Worm (Caenorhabditis elegans) whole organism, L4 larva: ENCODE results near the gene F59A1.11.

Experiments used
- D1046.2 ChIP-seq: fragments of 200-800 bp; sonication (Bioruptor generic); IDR thresholded peaks from 2 replicates; pipeline ENCODE4 v1.3.6; 2022; ENCODE audit warnings: missing genetic modification characterization, missing compliant biosample characterization
- F44E2.7 ChIP-seq: fragments of 200-800 bp; sonication (Bioruptor generic); IDR thresholded peaks from 2 replicates; pipeline ENCODE4 v2.1.2; 2022; ENCODE audit warnings: missing genetic modification characterization, missing compliant biosample characterization
- F49E8.2 ChIP-seq: sonication (generic microtip); optimal IDR thresholded peaks from 2 replicates; lab custom pipeline; 2016; ENCODE audit warnings: missing compliant biosample characterization, mild to moderate bottlenecking, missing genetic modification characterization, borderline replicate concordance
- R02D3.7 ChIP-seq: fragments of 150-350 bp; sonication (generic microtip); optimal IDR thresholded peaks from 3 replicates; lab custom pipeline; 2014; ENCODE audit warnings: missing biosample characterization, missing genetic modification characterization
- T20F7.1 ChIP-seq: fragments of 200-800 bp; sonication (Bioruptor generic); optimal IDR thresholded peaks from 2 replicates; lab custom pipeline; 2018; ENCODE audit warnings: mild to moderate bottlenecking, missing genetic modification characterization, missing compliant biosample characterization
- Y5F2A.4 ChIP-seq: fragments of 200-800 bp; sonication (Bioruptor generic); optimal IDR thresholded peaks from 2 replicates; lab custom pipeline; 2018; ENCODE audit warnings: mild to moderate bottlenecking, missing genetic modification characterization, missing compliant biosample characterization
- ZK337.2 ChIP-seq: fragments of 200-800 bp; sonication (Bioruptor generic); IDR thresholded peaks from 2 replicates; pipeline ENCODE4 v1.3.6; 2022; ENCODE audit warnings: missing genetic modification reagents, missing genetic modification characterization, missing compliant biosample characterization
- aha-1 ChIP-seq: fragments of 150-350 bp; peaks from one replicate; lab custom pipeline; 2014; ENCODE audit warnings: missing biosample characterization, missing genetic modification characterization
- ceh-20 ChIP-seq: fragments of 200-800 bp; sonication (Bioruptor generic); IDR thresholded peaks from 2 replicates; pipeline ENCODE4 v1.3.6; 2022; ENCODE audit warnings: missing genetic modification reagents, missing genetic modification characterization, missing compliant biosample characterization
- ceh-28 ChIP-seq: fragments of 150-350 bp; optimal IDR thresholded peaks from 2 replicates; lab custom pipeline; 2014; ENCODE audit warnings: missing biosample characterization, missing genetic modification reagents, missing genetic modification characterization
- cey-2 ChIP-seq: sonication (generic microtip); optimal IDR thresholded peaks from 3 replicates; lab custom pipeline; 2017; ENCODE audit warnings: missing genetic modification characterization, mild to moderate bottlenecking, missing compliant biosample characterization, antibody characterized with exemption, borderline replicate concordance; ENCODE audit not compliant: insufficient read depth
- ctbp-1 ChIP-seq: fragments of 200-800 bp; sonication (Bioruptor generic); IDR thresholded peaks from 2 replicates; pipeline ENCODE4 v1.3.6; 2022; ENCODE audit warnings: missing genetic modification reagents, missing genetic modification characterization, missing compliant biosample characterization
- daf-12 ChIP-seq: fragments of 150-350 bp; optimal IDR thresholded peaks from 2 replicates; lab custom pipeline; 2014; ENCODE audit warnings: missing biosample characterization, missing genetic modification reagents, missing genetic modification characterization
- dmd-6 ChIP-seq: fragments of 200-800 bp; sonication (Bioruptor generic); IDR thresholded peaks from 2 replicates; pipeline ENCODE4 v1.3.6; 2022; ENCODE audit warnings: missing genetic modification reagents, missing genetic modification characterization, missing compliant biosample characterization
- dpl-1 ChIP-seq: fragments of 150-350 bp; optimal IDR thresholded peaks from 2 replicates; lab custom pipeline; 2014; ENCODE audit warnings: missing biosample characterization, missing genetic modification reagents, missing genetic modification characterization
- dve-1 ChIP-seq: sonication (generic microtip); optimal IDR thresholded peaks from 2 replicates; lab custom pipeline; 2017; ENCODE audit warnings: antibody characterized with exemption, mild to moderate bottlenecking, missing genetic modification characterization, missing compliant biosample characterization; ENCODE audit not compliant: insufficient read depth
- egl-27 ChIP-seq: sonication (generic microtip); optimal IDR thresholded peaks from 3 replicates; lab custom pipeline; 2017; ENCODE audit warnings: missing biosample characterization, missing genetic modification reagents, missing genetic modification characterization
- fos-1 ChIP-seq: fragments of 150-350 bp; optimal IDR thresholded peaks from 2 replicates; lab custom pipeline; 2014; ENCODE audit warnings: missing biosample characterization, missing genetic modification characterization
- hlh-11 ChIP-seq: fragments of 200-800 bp; sonication (Bioruptor generic); optimal IDR thresholded peaks from 2 replicates; lab custom pipeline; 2018; ENCODE audit warnings: mild to moderate bottlenecking, missing genetic modification characterization, missing compliant biosample characterization
- lin-1 ChIP-seq: fragments of 200-800 bp; sonication (Bioruptor generic); IDR thresholded peaks from 2 replicates; pipeline ENCODE4 v1.3.6; 2022; ENCODE audit warnings: missing genetic modification reagents, missing genetic modification characterization, missing compliant biosample characterization
- lin-29 ChIP-seq: fragments of 200-800 bp; sonication (Bioruptor generic); IDR thresholded peaks from 2 replicates; pipeline ENCODE4 v1.3.6; 2022; ENCODE audit warnings: missing genetic modification reagents, missing genetic modification characterization, missing compliant biosample characterization
- lin-38 ChIP-seq: fragments of 200-800 bp; sonication (Bioruptor generic); IDR thresholded peaks from 2 replicates; pipeline ENCODE4 v1.3.6; 2022; ENCODE audit warnings: missing genetic modification reagents, missing genetic modification characterization, missing compliant biosample characterization
- lsy-2 ChIP-seq, 2 experiments: fragments of 150-350 bp in 1 of 2; sonication (generic microtip) in 1 of 2; optimal IDR thresholded peaks; 2 replicates each; lab custom pipeline; 2014 to 2017; ENCODE audit warnings: missing biosample characterization in 2 of 2, missing genetic modification characterization in 2 of 2
- mdt-29 ChIP-seq: fragments of 200-800 bp; sonication (Bioruptor generic); IDR thresholded peaks from 2 replicates; pipeline ENCODE4 v1.3.6; 2022; ENCODE audit warnings: missing genetic modification reagents, missing genetic modification characterization, missing compliant biosample characterization
- mep-1 ChIP-seq: fragments of 150-350 bp; sonication (generic microtip); optimal IDR thresholded peaks from 3 replicates; lab custom pipeline; 2014; ENCODE audit warnings: missing biosample characterization, missing genetic modification characterization
- mxl-3 ChIP-seq: fragments of 200-800 bp; sonication (Bioruptor generic); optimal IDR thresholded peaks from 2 replicates; lab custom pipeline; 2018; ENCODE audit warnings: mild to moderate bottlenecking, missing genetic modification characterization, missing compliant biosample characterization
- nhr-10 ChIP-seq: fragments of 150-350 bp; optimal IDR thresholded peaks from 2 replicates; lab custom pipeline; 2014; ENCODE audit warnings: missing biosample characterization, missing genetic modification characterization
- nhr-237 ChIP-seq: sonication (generic microtip); optimal IDR thresholded peaks from 2 replicates; lab custom pipeline; 2017; ENCODE audit warnings: missing biosample characterization, missing genetic modification characterization
- nhr-25 ChIP-seq: sonication (generic microtip); optimal IDR thresholded peaks from 2 replicates; lab custom pipeline; 2017; ENCODE audit warnings: missing genetic modification characterization, mild to moderate bottlenecking, missing compliant biosample characterization, antibody characterized with exemption, moderate library complexity, borderline replicate concordance; ENCODE audit not compliant: insufficient read depth
- pqm-1 ChIP-seq: sonication (generic microtip); optimal IDR thresholded peaks from 2 replicates; lab custom pipeline; 2017; ENCODE audit warnings: missing biosample characterization, missing genetic modification characterization
- sdz-12 ChIP-seq: fragments of 200-800 bp; sonication (Bioruptor generic); optimal IDR thresholded peaks from 2 replicates; lab custom pipeline; 2018; ENCODE audit warnings: mild to moderate bottlenecking, missing genetic modification characterization, missing compliant biosample characterization
- set-16 ChIP-seq: fragments of 200-800 bp; sonication (Bioruptor generic); IDR thresholded peaks from 2 replicates; pipeline ENCODE4 v1.3.6; 2022; ENCODE audit warnings: missing genetic modification reagents, missing genetic modification characterization, missing compliant biosample characterization
- snpc-4 ChIP-seq: fragments of 150-350 bp; optimal IDR thresholded peaks from 2 replicates; lab custom pipeline; 2014; ENCODE audit warnings: missing biosample characterization, missing genetic modification characterization
- tag-97 ChIP-seq: fragments of 200-800 bp; sonication (Bioruptor generic); IDR thresholded peaks from 2 replicates; pipeline ENCODE4 v1.3.6; 2022; ENCODE audit warnings: missing genetic modification characterization, missing compliant biosample characterization
- unc-62 ChIP-seq, 3 experiments: fragments of 150-350 bp in 1 of 3; sonication (generic microtip); optimal IDR thresholded peaks in 2 of 3; peaks in 1 of 3; 1 replicate in 1 of 3; 2 replicates in 2 of 3; lab custom pipeline; 2014 to 2017; ENCODE audit warnings: missing biosample characterization in 3 of 3, missing genetic modification characterization in 3 of 3, missing genetic modification reagents in 3 of 3, missing genotype in 1 of 3
- zag-1 ChIP-seq: fragments of 150-350 bp; optimal IDR thresholded peaks from 2 replicates; lab custom pipeline; 2014; ENCODE audit warnings: missing biosample characterization, missing genetic modification characterization
- zip-11 ChIP-seq: fragments of 200-800 bp; sonication (Bioruptor generic); IDR thresholded peaks from 2 replicates; pipeline ENCODE4 v1.3.6; 2022; ENCODE audit warnings: missing genetic modification characterization, missing compliant biosample characterization
- zip-2 ChIP-seq: fragments of 150-350 bp; optimal IDR thresholded peaks from 2 replicates; lab custom pipeline; 2014; ENCODE audit warnings: missing biosample characterization, missing genetic modification characterization
- ztf-11 ChIP-seq: fragments of 150-350 bp; optimal IDR thresholded peaks from 2 replicates; lab custom pipeline; 2014; ENCODE audit warnings: missing biosample characterization, missing genetic modification characterization

F59A1.11 gene

ce11 chrV:17714330-17714729, 48.5 kb upstream of the F59A1.11 start, which contains the start of gene twk-33 (continued):
- TF ChIP-seq egl-27 (tag; lab: Kevin White, UChicago) (no peak), cey-2 (tag; lab: Kevin White, UChicago) (peak; percentile 14), mxl-3 (GFP tag; lab: Kevin White, UChicago) (no peak), nhr-10 (tag; lab: Kevin White, UChicago) (no peak), ctbp-1 (GFP tag; lab: Robert Waterston, UW) (no peak), nhr-25 (no peak), pqm-1 (tag; lab: Kevin White, UChicago) (peak; percentile 99), zip-2 (no peak), lin-29 (GFP tag; lab: Robert Waterston, UW) (no peak), Y5F2A.4 (GFP tag; lab: Kevin White, UChicago) (no peak), dmd-6 (GFP tag; lab: Robert Waterston, UW) (peak; percentile 83), T20F7.1 (no peak), lin-38 (no peak), D1046.2 (no peak), dpl-1 (GFP tag; lab: Kevin White, UChicago) (no peak), zag-1 (tag; lab: Kevin White, UChicago) (no peak), lin-1 (GFP tag; lab: Robert Waterston, UW) (peak; percentile 33; the same call in 1 of the 2 replicates), hlh-11 (tag; lab: Kevin White, UChicago) (peak; percentile 62), zip-11 (GFP tag; lab: Robert Waterston, UW) (no peak)
- TF ChIP-seq, all 104 proteins: peak for 10

ce11 chrV:17712349-17712748, 46.5 kb upstream of the F59A1.11 start:
- TF ChIP-seq aha-1 (tag; lab: Kevin White, UChicago): peak; percentile 58
- no peak for TF ChIP-seq dmd-6 (GFP tag; lab: Robert Waterston, UW)
- TF ChIP-seq set-16: peak; percentile 60
- TF ChIP-seq, all 104 proteins: peak for 2

ce11 chrV:17707022-17707421, 41.2 kb upstream of the F59A1.11 start, which contains the start of gene srh-31:
Gene srh-31, plus strand, starts transcription at chrV:17707322.
- TF ChIP-seq mep-1 (tag; lab: Kevin White, UChicago) (no peak), F49E8.2 (no peak)

DNA sequence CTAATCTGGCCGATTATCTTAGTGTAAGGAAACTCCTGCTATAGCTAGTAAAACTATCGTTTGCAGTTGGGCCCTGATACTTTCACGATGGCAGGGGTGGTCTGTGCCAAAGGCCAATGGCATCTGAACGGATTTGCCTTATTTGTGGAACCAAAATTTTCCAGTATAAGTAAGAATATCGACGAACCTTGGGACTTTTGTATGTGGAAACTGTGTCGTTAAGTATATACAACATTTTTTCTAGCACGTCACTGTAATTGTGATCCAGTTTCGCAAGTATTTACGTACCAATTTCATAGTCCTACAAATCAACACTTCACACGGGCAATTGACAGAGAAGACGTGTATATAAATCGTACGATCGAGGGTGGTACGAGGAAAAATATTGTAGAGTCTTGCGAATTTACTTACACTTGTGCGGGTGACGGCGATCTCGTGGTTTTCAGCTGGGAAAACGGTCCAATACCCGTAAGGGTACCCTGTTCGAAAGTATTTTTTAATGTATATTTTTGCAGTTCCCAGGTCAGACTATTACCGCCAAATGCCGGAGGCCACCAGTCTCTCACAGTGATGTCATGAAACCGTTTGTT, 40.5 kb upstream of the F59A1.11 start:
- TF ChIP-seq aha-1 (tag; lab: Kevin White, UChicago) (peak; percentile 92), R02D3.7 (tag; lab: Kevin White, UChicago) (no peak), unc-62 (GFP tag; optimal IDR thresholded peaks at IDR 0.05 in 1 of 2; lab: Kevin White, UChicago) (peak in 1 of 2 experiments; percentile 94), unc-62 (tag; optimal IDR thresholded peaks at IDR 0.05; lab: Kevin White, UChicago) (no peak)

- TF ChIP-seq ceh-20 (GFP tag; lab: Robert Waterston, UW) (no peak), snpc-4 (tag; lab: Kevin White, UChicago) (no peak), mdt-29 (GFP tag; lab: Robert Waterston, UW) (no peak), daf-12 (no peak), egl-27 (tag; lab: Kevin White, UChicago) (no peak), ZK337.2 (no peak), dve-1 (no peak), fos-1 (tag; lab: Kevin White, UChicago) (no peak), lsy-2 (tag; optimal IDR thresholded peaks at IDR 0.05; lab: Kevin White, UChicago) (no peak), nhr-237 (tag; lab: Kevin White, UChicago) (no peak), ceh-28 (tag; lab: Kevin White, UChicago) (no peak), ztf-11 (tag; lab: Kevin White, UChicago) (no peak), tag-97 (GFP tag; lab: Robert Waterston, UW) (no peak), dpl-1 (GFP tag; lab: Kevin White, UChicago) (no peak), F44E2.7 (GFP tag; lab: Robert Waterston, UW) (no peak), sdz-12 (GFP tag; lab: Kevin White, UChicago) (no peak)
- TF ChIP-seq, all 104 proteins: peak for 0
These were observed 40.0 kb upstream of the F59A1.11 start, which contains the start of gene W06D12.6 for ce11 chrV:17705814-17706213. Gene W06D12.6, plus strand, starts transcription at chrV:17706114.
